Fruit fly (Drosophila melanogaster): ENCODE data around the gene Atg4a.
A peak's percentile ranks its signal among the peaks of the same experiment; 100 is the strongest.

The Atg4a gene

dm6 chr2L:1086312-1086906, 5.7 kb downstream of the Atg4a start:
- TF ChIP-seq CG12768 (GFP tag; optimal IDR thresholded peaks at IDR 0.05), result peak; percentile 55
- TF ChIP-seq Mnt (GFP tag; optimal IDR thresholded peaks at IDR 0.05), result no peak
- peak; percentile 37 for TF ChIP-seq Hr96 (GFP tag; optimal IDR thresholded peaks at IDR 0.05)
- no peak for TF ChIP-seq cnc (optimal IDR thresholded peaks at IDR 0.05)
- TF ChIP-seq CG1620 (GFP tag; optimal IDR thresholded peaks at IDR 0.05), result no peak
- TF ChIP-seq tj (GFP tag; optimal IDR thresholded peaks at IDR 0.05), result peak; percentile 23
- no peak for TF ChIP-seq Clk (GFP tag; optimal IDR thresholded peaks at IDR 0.05)
- TF ChIP-seq CG7045 (GFP tag; optimal IDR thresholded peaks at IDR 0.05), result peak; percentile 73
- no peak for TF ChIP-seq CG5204 (GFP tag; optimal IDR thresholded peaks at IDR 0.05)
- peak; percentile 31 for TF ChIP-seq CG14711 (tag; optimal IDR thresholded peaks at IDR 0.05)
- no peak for TF ChIP-seq Crg-1 (GFP tag; optimal IDR thresholded peaks at IDR 0.05)
- no peak for TF ChIP-seq cic (GFP tag; optimal IDR thresholded peaks at IDR 0.05)
- no peak for TF ChIP-seq bab1 (GFP tag; optimal IDR thresholded peaks at IDR 0.05)
- no peak for TF ChIP-seq ovo (GFP tag; optimal IDR thresholded peaks at IDR 0.05)
- peak; percentile 31 for TF ChIP-seq CG33017 (tag; optimal IDR thresholded peaks at IDR 0.05)
- peak; percentile 2 for TF ChIP-seq pad (GFP tag; optimal IDR thresholded peaks at IDR 0.05)

- TF ChIP-seq bab1 (GFP tag; optimal IDR thresholded peaks at IDR 0.05), result peak; percentile 32
- peak; percentile 84 for TF ChIP-seq tj (GFP tag; optimal IDR thresholded peaks at IDR 0.05)
- TF ChIP-seq Hr96 (GFP tag; optimal IDR thresholded peaks at IDR 0.05), result no peak
- TF ChIP-seq Mnt (GFP tag; optimal IDR thresholded peaks at IDR 0.05), result no peak
- no peak for TF ChIP-seq Crg-1 (GFP tag; optimal IDR thresholded peaks at IDR 0.05)
- peak; percentile 8 for TF ChIP-seq CG7101 (tag; optimal IDR thresholded peaks at IDR 0.05)
- TF ChIP-seq cic (GFP tag; optimal IDR thresholded peaks at IDR 0.05), result no peak
- no peak for TF ChIP-seq CG33017 (tag; optimal IDR thresholded peaks at IDR 0.05)
- no peak for TF ChIP-seq CG11617 (GFP tag; optimal IDR thresholded peaks at IDR 0.05)
- no peak for TF ChIP-seq CG1620 (GFP tag; optimal IDR thresholded peaks at IDR 0.05)
- no peak for TF ChIP-seq ovo (GFP tag; optimal IDR thresholded peaks at IDR 0.05)
- no peak for TF ChIP-seq CG7045 (GFP tag; optimal IDR thresholded peaks at IDR 0.05)
- no peak for TF ChIP-seq CG14711 (tag; optimal IDR thresholded peaks at IDR 0.05)
Observed at dm6 chr2L:1091675-1092074, 11.0 kb downstream of the Atg4a start.

DNA sequence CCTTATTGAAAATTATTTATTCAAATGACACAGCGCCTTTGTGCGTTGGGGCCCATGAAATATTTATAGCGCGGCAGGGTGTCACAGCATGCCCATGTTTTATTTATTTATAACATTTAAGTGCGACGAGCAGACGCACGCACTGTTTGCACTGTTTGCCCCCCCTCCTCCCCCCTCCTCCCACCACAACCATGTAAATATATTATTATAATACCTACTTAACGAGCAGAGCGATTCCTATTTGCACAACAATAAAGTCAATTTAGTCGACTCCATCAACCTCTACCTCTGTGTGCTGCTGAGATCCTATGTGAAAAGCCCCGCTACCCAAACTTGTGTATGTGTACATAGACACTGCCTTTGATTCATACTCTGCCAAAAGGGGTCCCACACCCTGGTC, 14.0 kb downstream of the Atg4a start:
- TF ChIP-seq CG14711 (tag; optimal IDR thresholded peaks at IDR 0.05) (no peak), CG12768 (GFP tag; optimal IDR thresholded peaks at IDR 0.05) (no peak), toe (GFP tag; optimal IDR thresholded peaks at IDR 0.05) (no peak), pad (GFP tag; optimal IDR thresholded peaks at IDR 0.05) (no peak), Crg-1 (GFP tag; optimal IDR thresholded peaks at IDR 0.05) (no peak), CG7101 (tag; optimal IDR thresholded peaks at IDR 0.05) (no peak), cic (GFP tag; optimal IDR thresholded peaks at IDR 0.05) (no peak), tj (GFP tag; optimal IDR thresholded peaks at IDR 0.05) (no peak), CG33017 (tag; optimal IDR thresholded peaks at IDR 0.05) (no peak), kay (GFP tag; ENCODE audit: borderline replicate concordance) (no peak), CG5204 (GFP tag; optimal IDR thresholded peaks at IDR 0.05) (no peak), Mnt (GFP tag; optimal IDR thresholded peaks at IDR 0.05) (no peak), CG1620 (GFP tag; optimal IDR thresholded peaks at IDR 0.05) (no peak), bab1 (GFP tag; optimal IDR thresholded peaks at IDR 0.05) (no peak), Hr96 (GFP tag; optimal IDR thresholded peaks at IDR 0.05) (no peak), ovo (GFP tag; optimal IDR thresholded peaks at IDR 0.05) (no peak), Clk (GFP tag; optimal IDR thresholded peaks at IDR 0.05) (no peak)

dm6 chr2L:1095450-1095849, 14.7 kb downstream of the Atg4a start:
- TF ChIP-seq CG14711 (tag; optimal IDR thresholded peaks at IDR 0.05) (no peak), toe (GFP tag; optimal IDR thresholded peaks at IDR 0.05) (no peak), tj (GFP tag; optimal IDR thresholded peaks at IDR 0.05) (no peak)

DNA sequence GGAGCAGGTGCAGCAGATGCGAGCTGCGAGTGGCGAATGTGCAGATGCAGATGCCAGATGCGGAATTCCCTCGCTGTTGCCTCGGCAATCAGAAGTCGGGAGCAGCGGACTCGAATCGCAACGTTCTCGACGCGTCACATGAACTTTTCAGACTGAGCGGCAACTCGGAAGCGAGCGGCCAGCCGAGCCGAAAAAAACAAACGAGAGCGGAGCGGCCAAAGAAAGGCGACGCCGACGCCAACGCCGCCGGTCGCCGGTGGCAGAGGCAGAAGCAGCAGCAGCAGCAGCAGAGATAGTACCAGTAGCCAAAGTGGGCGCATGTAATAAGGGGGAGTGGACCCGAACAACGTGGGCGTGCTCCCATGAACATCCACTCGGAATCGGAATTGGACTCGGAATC, 21.6 kb downstream of the Atg4a start, which contains the start of gene CG4629:
Gene CG4629, minus strand, starts transcription at position 156 of the 400 bp plus-strand sequence.
- TF ChIP-seq Crg-1 (GFP tag; optimal IDR thresholded peaks at IDR 0.05) (no peak), CG33017 (tag; optimal IDR thresholded peaks at IDR 0.05) (peak; percentile 29), CG7101 (tag; optimal IDR thresholded peaks at IDR 0.05) (no peak), CG11617 (GFP tag; optimal IDR thresholded peaks at IDR 0.05) (peak; percentile 2), tj (GFP tag; optimal IDR thresholded peaks at IDR 0.05) (peak; percentile 6), Hr96 (GFP tag; optimal IDR thresholded peaks at IDR 0.05) (peak; percentile 6), cic (GFP tag; optimal IDR thresholded peaks at IDR 0.05) (peak; percentile 33), Clk (GFP tag; optimal IDR thresholded peaks at IDR 0.05) (no peak), pad (GFP tag; optimal IDR thresholded peaks at IDR 0.05) (peak; percentile 70), Mnt (GFP tag; optimal IDR thresholded peaks at IDR 0.05) (peak; percentile 72), kay (GFP tag; ENCODE audit: borderline replicate concordance) (no peak), CG12768 (GFP tag; optimal IDR thresholded peaks at IDR 0.05) (peak; percentile 44), CG7045 (GFP tag; optimal IDR thresholded peaks at IDR 0.05) (no peak), bab1 (GFP tag; optimal IDR thresholded peaks at IDR 0.05) (no peak), toe (GFP tag; optimal IDR thresholded peaks at IDR 0.05) (no peak), cnc (optimal IDR thresholded peaks at IDR 0.05) (no peak), CG14711 (tag; optimal IDR thresholded peaks at IDR 0.05) (no peak), CG5204 (GFP tag; optimal IDR thresholded peaks at IDR 0.05) (no peak), ovo (GFP tag; optimal IDR thresholded peaks at IDR 0.05) (no peak), CG1620 (GFP tag; optimal IDR thresholded peaks at IDR 0.05) (no peak)

dm6 chr2L:1108029-1108688, 27.4 kb downstream of the Atg4a start, which contains the start of the genes PolrMT and CG14339:
Gene PolrMT (minus strand): TSS chr2L:1108373.
Gene CG14339 (plus strand): TSS chr2L:1108540.
- TF ChIP-seq CG7045 (GFP tag; optimal IDR thresholded peaks at IDR 0.05) (no peak), kay (GFP tag; ENCODE audit: borderline replicate concordance) (no peak), Crg-1 (GFP tag; optimal IDR thresholded peaks at IDR 0.05) (peak; percentile 45), cic (GFP tag; optimal IDR thresholded peaks at IDR 0.05) (peak; percentile 42), toe (GFP tag; optimal IDR thresholded peaks at IDR 0.05) (no peak), Mnt (GFP tag; optimal IDR thresholded peaks at IDR 0.05) (peak; percentile 97), CG33017 (tag; optimal IDR thresholded peaks at IDR 0.05) (peak; percentile 9), CG11617 (GFP tag; optimal IDR thresholded peaks at IDR 0.05) (peak; percentile 45), pad (GFP tag; optimal IDR thresholded peaks at IDR 0.05) (no peak), CG7101 (tag; optimal IDR thresholded peaks at IDR 0.05) (no peak), CG12768 (GFP tag; optimal IDR thresholded peaks at IDR 0.05) (peak; percentile 21), tj (GFP tag; optimal IDR thresholded peaks at IDR 0.05) (peak; percentile 94), CG1620 (GFP tag; optimal IDR thresholded peaks at IDR 0.05) (no peak), ovo (GFP tag; optimal IDR thresholded peaks at IDR 0.05) (peak; percentile 1), CG14711 (tag; optimal IDR thresholded peaks at IDR 0.05) (no peak), bab1 (GFP tag; optimal IDR thresholded peaks at IDR 0.05) (peak; percentile 45)
